Worm (Caenorhabditis elegans) whole organism, L4 larva: Measurements from ENCODE around the gene F49C5.10.
A peak's percentile ranks its signal among the peaks of the same experiment; 100 is the strongest.

Source experiments
- D1046.2 ChIP-seq: fragments of 200-800 bp; sonication (Bioruptor generic); IDR thresholded peaks from 2 replicates; pipeline ENCODE4 v1.3.6; 2022; ENCODE audit warnings: missing genetic modification characterization, missing compliant biosample characterization
- F10B5.3 ChIP-seq: sonication (generic microtip); optimal IDR thresholded peaks from 2 replicates; lab custom pipeline; 2016; ENCODE audit warnings: mild to moderate bottlenecking, missing genetic modification characterization, missing compliant biosample characterization
- F26F4.8 ChIP-seq: fragments of 200-800 bp; sonication (Bioruptor generic); conservative IDR thresholded peaks from 2 replicates; pipeline ENCODE4 v1.3.6; 2022; ENCODE audit warnings: missing genetic modification characterization, missing compliant biosample characterization
- F49E8.2 ChIP-seq: sonication (generic microtip); optimal IDR thresholded peaks from 2 replicates; lab custom pipeline; 2016; ENCODE audit warnings: missing compliant biosample characterization, mild to moderate bottlenecking, missing genetic modification characterization, borderline replicate concordance
- T26A8.4 ChIP-seq: fragments of 200-800 bp; sonication (Bioruptor generic); IDR thresholded peaks from 2 replicates; pipeline ENCODE4 v1.3.6; 2022; ENCODE audit warnings: missing genetic modification characterization, missing compliant biosample characterization
- Y48G9A.11 ChIP-seq: fragments of 200-800 bp; sonication (Bioruptor generic); IDR thresholded peaks from 2 replicates; pipeline ENCODE4 v1.3.6; 2022; ENCODE audit warnings: missing genetic modification reagents, missing genetic modification characterization, missing compliant biosample characterization
- Y5F2A.4 ChIP-seq: fragments of 200-800 bp; sonication (Bioruptor generic); optimal IDR thresholded peaks from 2 replicates; lab custom pipeline; 2018; ENCODE audit warnings: mild to moderate bottlenecking, missing genetic modification characterization, missing compliant biosample characterization
- ZK337.2 ChIP-seq: fragments of 200-800 bp; sonication (Bioruptor generic); IDR thresholded peaks from 2 replicates; pipeline ENCODE4 v1.3.6; 2022; ENCODE audit warnings: missing genetic modification reagents, missing genetic modification characterization, missing compliant biosample characterization
- arid-1 ChIP-seq: fragments of 200-800 bp; sonication (Bioruptor generic); conservative IDR thresholded peaks from 2 replicates; pipeline ENCODE4 v1.3.6; 2022; ENCODE audit warnings: missing genetic modification reagents, missing genetic modification characterization, missing compliant biosample characterization
- ceh-44 ChIP-seq: fragments of 200-800 bp; sonication (Bioruptor generic); IDR thresholded peaks from 2 replicates; pipeline ENCODE4 v1.3.6; 2022; ENCODE audit warnings: missing genetic modification reagents, missing genetic modification characterization, missing compliant biosample characterization
- daf-16 ChIP-seq, 3 experiments: sonication (generic microtip); optimal IDR thresholded peaks; 2 replicates each; lab custom pipeline; 2016 to 2017; ENCODE audit warnings: missing genetic modification characterization in 3 of 3, missing genetic modification reagents in 3 of 3, mild to moderate bottlenecking in 2 of 3, missing compliant biosample characterization in 2 of 3, missing biosample characterization in 1 of 3, moderate library complexity in 1 of 3
- daf-19 ChIP-seq: fragments of 200-800 bp; sonication (Bioruptor generic); conservative IDR thresholded peaks from 2 replicates; pipeline ENCODE4 v1.3.6; 2022; ENCODE audit warnings: missing genetic modification characterization, missing compliant biosample characterization
- dmd-6 ChIP-seq: fragments of 200-800 bp; sonication (Bioruptor generic); IDR thresholded peaks from 2 replicates; pipeline ENCODE4 v1.3.6; 2022; ENCODE audit warnings: missing genetic modification reagents, missing genetic modification characterization, missing compliant biosample characterization
- dmd-8 ChIP-seq: fragments of 200-800 bp; sonication (Bioruptor generic); IDR thresholded peaks from 2 replicates; pipeline ENCODE4 v1.3.6; 2022; ENCODE audit warnings: missing genetic modification characterization, missing compliant biosample characterization
- gei-8 ChIP-seq: fragments of 200-800 bp; sonication (Bioruptor generic); optimal IDR thresholded peaks from 2 replicates; lab custom pipeline; 2018; ENCODE audit warnings: mild to moderate bottlenecking, missing genetic modification characterization, missing compliant biosample characterization
- hif-1 ChIP-seq, 2 experiments: sonication (generic microtip); optimal IDR thresholded peaks; 2 replicates each; lab custom pipeline; 2016 to 2017; ENCODE audit warnings: missing compliant biosample characterization in 2 of 2, missing genetic modification characterization in 2 of 2, missing genetic modification reagents in 2 of 2, missing genotype in 2 of 2, mild to moderate bottlenecking in 1 of 2
- hlh-11 ChIP-seq: fragments of 200-800 bp; sonication (Bioruptor generic); optimal IDR thresholded peaks from 2 replicates; lab custom pipeline; 2018; ENCODE audit warnings: mild to moderate bottlenecking, missing genetic modification characterization, missing compliant biosample characterization
- hlh-30 ChIP-seq: sonication (generic microtip); optimal IDR thresholded peaks from 2 replicates; lab custom pipeline; 2017; ENCODE audit warnings: antibody characterized with exemption, mild to moderate bottlenecking, missing genetic modification characterization, missing compliant biosample characterization; ENCODE audit not compliant: insufficient read depth
- hmg-1.1 ChIP-seq: fragments of 200-800 bp; sonication (Bioruptor generic); IDR thresholded peaks from 2 replicates; pipeline ENCODE4 v1.3.6; 2022; ENCODE audit warnings: missing genetic modification reagents, missing genetic modification characterization, missing compliant biosample characterization
- jun-1 ChIP-seq: fragments of 150-350 bp; optimal IDR thresholded peaks from 2 replicates; lab custom pipeline; 2014; ENCODE audit warnings: missing biosample characterization, missing genetic modification reagents, missing genetic modification characterization
- lim-7 ChIP-seq: fragments of 200-800 bp; sonication (Bioruptor generic); IDR thresholded peaks from 2 replicates; pipeline ENCODE4 v1.3.6; 2022; ENCODE audit warnings: missing genetic modification characterization, missing compliant biosample characterization
- lin-1 ChIP-seq: fragments of 200-800 bp; sonication (Bioruptor generic); IDR thresholded peaks from 2 replicates; pipeline ENCODE4 v1.3.6; 2022; ENCODE audit warnings: missing genetic modification reagents, missing genetic modification characterization, missing compliant biosample characterization
- lin-13 ChIP-seq: fragments of 150-350 bp; optimal IDR thresholded peaks from 2 replicates; lab custom pipeline; 2014; ENCODE audit warnings: missing biosample characterization, missing genetic modification reagents, missing genetic modification characterization
- lin-29 ChIP-seq: fragments of 200-800 bp; sonication (Bioruptor generic); IDR thresholded peaks from 2 replicates; pipeline ENCODE4 v1.3.6; 2022; ENCODE audit warnings: missing genetic modification reagents, missing genetic modification characterization, missing compliant biosample characterization
- lin-38 ChIP-seq: fragments of 200-800 bp; sonication (Bioruptor generic); IDR thresholded peaks from 2 replicates; pipeline ENCODE4 v1.3.6; 2022; ENCODE audit warnings: missing genetic modification reagents, missing genetic modification characterization, missing compliant biosample characterization
- madf-9 ChIP-seq: fragments of 200-800 bp; sonication (Bioruptor generic); conservative IDR thresholded peaks from 2 replicates; pipeline ENCODE4 v1.3.6; 2022; ENCODE audit warnings: missing genetic modification reagents, missing genetic modification characterization, missing compliant biosample characterization
- mdt-29 ChIP-seq: fragments of 200-800 bp; sonication (Bioruptor generic); IDR thresholded peaks from 2 replicates; pipeline ENCODE4 v1.3.6; 2022; ENCODE audit warnings: missing genetic modification reagents, missing genetic modification characterization, missing compliant biosample characterization
- mes-2 ChIP-seq: sonication (generic microtip); optimal IDR thresholded peaks from 2 replicates; lab custom pipeline; 2016; ENCODE audit warnings: missing genotype, mild to moderate bottlenecking, missing genetic modification characterization, missing compliant biosample characterization; ENCODE audit not compliant: poor library complexity, severe bottlenecking
- nhr-102 ChIP-seq: sonication (generic microtip); optimal IDR thresholded peaks from 2 replicates; lab custom pipeline; 2016; ENCODE audit warnings: mild to moderate bottlenecking, missing genetic modification characterization, moderate library complexity, missing compliant biosample characterization
- nhr-11 ChIP-seq: fragments of 150-350 bp; optimal IDR thresholded peaks from 2 replicates; lab custom pipeline; 2014; ENCODE audit warnings: missing biosample characterization, missing genetic modification characterization
- nhr-111 ChIP-seq: fragments of 200-800 bp; sonication (Bioruptor generic); optimal IDR thresholded peaks from 2 replicates; lab custom pipeline; 2018; ENCODE audit warnings: mild to moderate bottlenecking, missing genetic modification characterization, missing compliant biosample characterization
- nhr-28 ChIP-seq: fragments of 150-350 bp; optimal IDR thresholded peaks from 2 replicates; lab custom pipeline; 2014; ENCODE audit warnings: missing biosample characterization, missing genetic modification characterization
- nhr-48 ChIP-seq: sonication (generic microtip); optimal IDR thresholded peaks from 2 replicates; lab custom pipeline; 2016; ENCODE audit warnings: mild to moderate bottlenecking, missing genetic modification characterization, missing compliant biosample characterization
- nhr-77 ChIP-seq: fragments of 150-350 bp; optimal IDR thresholded peaks from 2 replicates; lab custom pipeline; 2014; ENCODE audit warnings: missing biosample characterization, missing genetic modification characterization
- pha-4 ChIP-seq, 2 experiments: fragments of 150-350 bp in 1 of 2; fragments of 200-800 bp in 1 of 2; sonication (Bioruptor generic) in 1 of 2; IDR thresholded peaks in 1 of 2; optimal IDR thresholded peaks in 1 of 2; 2 replicates each; pipeline versions ENCODE4 v1.3.6 to Lab custom; 2014 to 2022; ENCODE audit warnings: missing genetic modification characterization in 2 of 2, missing genetic modification reagents in 2 of 2, missing biosample characterization in 1 of 2, missing compliant biosample characterization in 1 of 2
- pqm-1 ChIP-seq: sonication (generic microtip); optimal IDR thresholded peaks from 2 replicates; lab custom pipeline; 2017; ENCODE audit warnings: missing biosample characterization, missing genetic modification characterization
- rbr-2 ChIP-seq: sonication (generic microtip); optimal IDR thresholded peaks from 2 replicates; lab custom pipeline; 2016; ENCODE audit warnings: missing genotype, missing genetic modification characterization, missing compliant biosample characterization
- set-16 ChIP-seq: fragments of 200-800 bp; sonication (Bioruptor generic); IDR thresholded peaks from 2 replicates; pipeline ENCODE4 v1.3.6; 2022; ENCODE audit warnings: missing genetic modification reagents, missing genetic modification characterization, missing compliant biosample characterization
- snpc-1.2 ChIP-seq: fragments of 200-800 bp; sonication (Bioruptor generic); IDR thresholded peaks from 2 replicates; pipeline ENCODE4 v1.3.6; 2022; ENCODE audit warnings: missing genetic modification reagents, missing genetic modification characterization, missing compliant biosample characterization
- spr-1 ChIP-seq: sonication (generic microtip); optimal IDR thresholded peaks from 2 replicates; lab custom pipeline; 2016; ENCODE audit warnings: mild to moderate bottlenecking, missing genetic modification characterization, missing compliant biosample characterization
- unc-130 ChIP-seq: sonication (generic microtip); optimal IDR thresholded peaks from 2 replicates; lab custom pipeline; 2016; ENCODE audit warnings: missing genetic modification reagents, missing genetic modification characterization, missing compliant biosample characterization
- zfp-2 ChIP-seq: sonication (generic microtip); optimal IDR thresholded peaks from 2 replicates; lab custom pipeline; 2016; ENCODE audit warnings: mild to moderate bottlenecking, missing genetic modification characterization, missing compliant biosample characterization
- zfp-3 ChIP-seq: fragments of 200-800 bp; sonication (Bioruptor generic); conservative IDR thresholded peaks from 2 replicates; pipeline ENCODE4 v1.3.6; 2022; ENCODE audit warnings: missing genetic modification reagents, missing genetic modification characterization, missing compliant biosample characterization
- zip-2 ChIP-seq: fragments of 150-350 bp; optimal IDR thresholded peaks from 2 replicates; lab custom pipeline; 2014; ENCODE audit warnings: missing biosample characterization, missing genetic modification characterization

F49C5.10 gene

DNA sequence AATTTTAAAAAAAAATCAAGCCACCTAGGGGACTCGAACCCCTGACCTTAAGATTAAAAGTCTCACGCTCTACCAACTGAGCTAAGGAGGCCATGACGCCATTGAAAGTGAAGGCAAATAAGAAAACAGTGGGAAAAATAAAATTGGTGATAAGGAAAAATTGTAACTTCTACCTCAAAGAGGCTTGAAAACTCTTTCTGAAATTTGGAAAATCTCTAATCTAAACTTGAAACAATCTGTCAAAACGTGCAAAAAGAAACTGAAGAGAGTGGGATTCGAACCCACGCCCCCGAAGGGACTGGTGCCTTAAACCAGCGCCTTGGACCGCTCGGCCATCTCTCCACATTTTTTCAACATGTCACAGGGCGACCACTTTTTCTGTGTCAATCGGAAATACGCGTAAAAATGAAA is 4.9 kb upstream of the F49C5.10 start (continued):
- TF ChIP-seq hmg-1.1 (GFP tag; lab: Robert Waterston, UW) = peak; percentile 55
- peak; percentile 47 for TF ChIP-seq zip-2 (tag; lab: Kevin White, UChicago)
- peak; percentile 73; the same call in 1 of the 2 replicates for TF ChIP-seq ceh-44 (GFP tag; lab: Robert Waterston, UW)
- TF ChIP-seq ZK337.2 = 0 out of 2 replicates have a peak, but pooled peaks have one; percentile 52
- TF ChIP-seq arid-1 (GFP tag; lab: Robert Waterston, UW) = 0 out of 2 replicates have a peak, but pooled peaks have one; percentile 17
- peak; percentile 35 for TF ChIP-seq nhr-77 (tag; lab: Kevin White, UChicago)
- peak; percentile 49 for TF ChIP-seq spr-1 (tag; lab: Kevin White, UChicago)
- TF ChIP-seq Y5F2A.4 (GFP tag; lab: Kevin White, UChicago) = peak; percentile 66
- TF ChIP-seq F49E8.2 = peak; percentile 51
- TF ChIP-seq nhr-28 (tag; lab: Kevin White, UChicago) = peak; percentile 12
- TF ChIP-seq lin-38 (GFP tag; lab: Robert Waterston, UW) = peak; percentile 79
- TF ChIP-seq mes-2 (tag; lab: Kevin White, UChicago) = peak; percentile 42
- 0 out of 2 replicates have a peak, but pooled peaks have one; percentile 62 for TF ChIP-seq dmd-8
- TF ChIP-seq daf-19 (GFP tag; lab: Robert Waterston, UW) = peak; percentile 84
- peak; percentile 15; the same call in 1 of the 2 replicates for TF ChIP-seq set-16 (GFP tag; lab: Robert Waterston, UW)
- 0 out of 2 replicates have a peak, but pooled peaks have one; percentile 8 for TF ChIP-seq F26F4.8 (GFP tag; lab: Robert Waterston, UW)
- peak; percentile 32 for TF ChIP-seq nhr-48 (tag; lab: Kevin White, UChicago)
- TF ChIP-seq zfp-2 (tag; lab: Kevin White, UChicago) = peak; percentile 23
- peak; percentile 27 for TF ChIP-seq rbr-2 (tag; lab: Kevin White, UChicago)
- TF ChIP-seq nhr-102 = peak; percentile 72
- peak in 1 of 2 experiments; percentile 84 for TF ChIP-seq daf-16 (GFP tag; optimal IDR thresholded peaks at IDR 0.05; lab: Kevin White, UChicago)
- TF ChIP-seq daf-16 (tag; optimal IDR thresholded peaks at IDR 0.05; lab: Kevin White, UChicago) = peak; percentile 74
- peak; percentile 11 for TF ChIP-seq pqm-1 (tag; lab: Kevin White, UChicago)
- TF ChIP-seq unc-130 (GFP tag; lab: Kevin White, UChicago) = peak; percentile 62
- TF ChIP-seq mdt-29 (GFP tag; lab: Robert Waterston, UW) = 0 out of 2 replicates have a peak, but pooled peaks have one; percentile 19
- TF ChIP-seq dmd-6 (GFP tag; lab: Robert Waterston, UW) = peak; percentile 47
- TF ChIP-seq snpc-1.2 = peak; percentile 66; the same call in 1 of the 2 replicates
- TF ChIP-seq madf-9 (GFP tag; lab: Robert Waterston, UW) = 0 out of 2 replicates have a peak, but pooled peaks have one; percentile 12
- TF ChIP-seq T26A8.4 (GFP tag; lab: Robert Waterston, UW) = peak; percentile 77
- peak; percentile 15 for TF ChIP-seq hlh-11 (tag; lab: Kevin White, UChicago)
- TF ChIP-seq lim-7 (GFP tag; lab: Robert Waterston, UW) = peak; percentile 85
- peak; percentile 80 for TF ChIP-seq zfp-3
- peak in 1 of 2 experiments; percentile 39 for TF ChIP-seq hif-1 (tag; optimal IDR thresholded peaks at IDR 0.05; lab: Kevin White, UChicago)
- TF ChIP-seq F10B5.3 (tag; lab: Kevin White, UChicago) = peak; percentile 10

DNA sequence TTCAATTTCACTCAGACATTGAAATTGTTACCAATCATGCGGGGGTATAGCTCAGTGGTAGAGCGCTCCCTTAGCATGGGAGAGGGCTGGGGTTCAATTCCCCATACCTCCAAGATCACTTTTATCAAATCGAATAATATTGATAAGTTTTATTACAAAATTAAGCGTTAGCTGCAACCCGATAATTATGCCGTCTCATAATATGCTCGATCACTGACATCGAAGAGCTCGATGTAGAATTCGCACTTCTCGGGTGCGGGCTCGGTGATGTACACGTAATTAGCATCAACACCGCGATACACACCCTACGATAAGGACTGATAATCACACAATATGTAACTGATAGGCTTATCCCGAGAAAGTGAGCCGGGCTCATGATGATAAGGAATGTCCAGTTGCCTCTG is 4.0 kb upstream of the F49C5.10 start:
- TF ChIP-seq Y5F2A.4 (GFP tag; lab: Kevin White, UChicago) = no peak
- 0 out of 2 replicates have a peak, but pooled peaks have one; percentile 46 for TF ChIP-seq Y48G9A.11 (GFP tag; lab: Robert Waterston, UW)
- TF ChIP-seq arid-1 (GFP tag; lab: Robert Waterston, UW) = 0 out of 2 replicates have a peak, but pooled peaks have one; percentile 40
- TF ChIP-seq hlh-30 (tag; lab: Kevin White, UChicago) = peak; percentile 22
- peak; percentile 40 for TF ChIP-seq dmd-6 (GFP tag; lab: Robert Waterston, UW)
- TF ChIP-seq ZK337.2 = 0 out of 2 replicates have a peak, but pooled peaks have one; percentile 40
- TF ChIP-seq D1046.2 (GFP tag; lab: Robert Waterston, UW) = 0 out of 2 replicates have a peak, but pooled peaks have one; percentile 49
- no peak for TF ChIP-seq unc-130 (GFP tag; lab: Kevin White, UChicago)
- TF ChIP-seq dmd-8 = peak; percentile 62; the same call in 1 of the 2 replicates
- no peak for TF ChIP-seq jun-1 (tag; lab: Kevin White, UChicago)
- TF ChIP-seq nhr-11 (tag; lab: Kevin White, UChicago) = no peak
- peak; percentile 80 for TF ChIP-seq F26F4.8 (GFP tag; lab: Robert Waterston, UW)
- TF ChIP-seq pha-4 (GFP tag; IDR thresholded peaks at IDR 0.05; lab: Robert Waterston, UW) = peak; percentile 45; the same call in 1 of the 2 replicates
- TF ChIP-seq pha-4 (tag; optimal IDR thresholded peaks at IDR 0.05; lab: Kevin White, UChicago) = no peak
- peak; percentile 26 for TF ChIP-seq gei-8
- TF ChIP-seq lim-7 (GFP tag; lab: Robert Waterston, UW) = peak; percentile 74
- TF ChIP-seq madf-9 (GFP tag; lab: Robert Waterston, UW) = 0 out of 2 replicates have a peak, but pooled peaks have one; percentile 36
- no peak for TF ChIP-seq nhr-111 (GFP tag; lab: Kevin White, UChicago)
- TF ChIP-seq zip-2 (tag; lab: Kevin White, UChicago) = peak; percentile 36
- peak; percentile 3 for TF ChIP-seq hlh-11 (tag; lab: Kevin White, UChicago)
- no peak for TF ChIP-seq lin-29 (GFP tag; lab: Robert Waterston, UW)
- peak; percentile 9 for TF ChIP-seq nhr-48 (tag; lab: Kevin White, UChicago)
- TF ChIP-seq lin-1 (GFP tag; lab: Robert Waterston, UW) = peak; percentile 49; the same call in 1 of the 2 replicates
- TF ChIP-seq lin-13 = peak; percentile 54
